Worm (Caenorhabditis elegans) whole organism, L2 larva: ENCODE results near the gene F53B7.7.

ENCODE experiments used
- fos-1 ChIP-seq: fragments of 150-350 bp; optimal IDR thresholded peaks from 2 replicates; lab custom pipeline; 2014; ENCODE audit warnings: missing biosample characterization, missing genetic modification characterization
- lin-13 ChIP-seq: fragments of 150-350 bp; optimal IDR thresholded peaks from 2 replicates; lab custom pipeline; 2014; ENCODE audit warnings: missing biosample characterization, missing genetic modification reagents, missing genetic modification characterization
- lin-39 ChIP-seq: fragments of 150-350 bp; optimal IDR thresholded peaks from 2 replicates; lab custom pipeline; 2014; ENCODE audit warnings: missing biosample characterization, missing genetic modification reagents, missing genetic modification characterization
- mab-5 ChIP-seq: fragments of 150-350 bp; optimal IDR thresholded peaks from 2 replicates; lab custom pipeline; 2014; ENCODE audit warnings: missing biosample characterization, missing genetic modification characterization
- mdl-1 ChIP-seq, 2 experiments: fragments of 150-350 bp in 1 of 2; sonication (generic microtip) in 1 of 2; optimal IDR thresholded peaks; 2 replicates each; lab custom pipeline; 2017; ENCODE audit warnings: missing biosample characterization in 2 of 2, missing genetic modification characterization in 2 of 2
- nhr-11 ChIP-seq: fragments of 150-350 bp; optimal IDR thresholded peaks from 2 replicates; lab custom pipeline; 2014; ENCODE audit warnings: missing biosample characterization, missing genetic modification characterization
- nhr-6 ChIP-seq: fragments of 150-350 bp; optimal IDR thresholded peaks from 2 replicates; lab custom pipeline; 2014; ENCODE audit warnings: missing biosample characterization, missing genetic modification characterization
- skn-1 ChIP-seq: sonication (generic microtip); optimal IDR thresholded peaks from 2 replicates; lab custom pipeline; 2017; ENCODE audit warnings: missing biosample characterization, missing genetic modification characterization
- snpc-4 ChIP-seq: fragments of 150-350 bp; optimal IDR thresholded peaks from 2 replicates; lab custom pipeline; 2014; ENCODE audit warnings: missing biosample characterization, missing genetic modification characterization
- ztf-11 ChIP-seq: sonication (generic microtip); optimal IDR thresholded peaks from 2 replicates; lab custom pipeline; 2017; ENCODE audit warnings: missing biosample characterization, missing genetic modification characterization

ce11 chrV:11046730-11047129, 47.8 kb downstream of the F53B7.7 start, which contains the start of gene dhs-18:
- TF ChIP-seq nhr-11 (tag; lab: Kevin White, UChicago) (no peak), fos-1 (tag; lab: Kevin White, UChicago) (no peak), nhr-6 (tag; lab: Kevin White, UChicago) (no peak), skn-1 (tag; lab: Kevin White, UChicago) (no peak), lin-39 (no peak), mab-5 (tag; lab: Kevin White, UChicago) (no peak), ztf-11 (tag; lab: Kevin White, UChicago) (no peak), lin-13 (GFP tag; lab: Kevin White, UChicago) (no peak), snpc-4 (tag; lab: Kevin White, UChicago) (no peak), mdl-1 (tag; optimal IDR thresholded peaks at IDR 0.05; lab: Kevin White, UChicago) (no peak)
